Worm (Caenorhabditis elegans): ENCODE data around the gene gnrr-7.
"Not testable (repeated sequence)": the region's sequence is repeated elsewhere in the genome, so short reads cannot be mapped to it uniquely, and the experiment has no call there.

DNA sequence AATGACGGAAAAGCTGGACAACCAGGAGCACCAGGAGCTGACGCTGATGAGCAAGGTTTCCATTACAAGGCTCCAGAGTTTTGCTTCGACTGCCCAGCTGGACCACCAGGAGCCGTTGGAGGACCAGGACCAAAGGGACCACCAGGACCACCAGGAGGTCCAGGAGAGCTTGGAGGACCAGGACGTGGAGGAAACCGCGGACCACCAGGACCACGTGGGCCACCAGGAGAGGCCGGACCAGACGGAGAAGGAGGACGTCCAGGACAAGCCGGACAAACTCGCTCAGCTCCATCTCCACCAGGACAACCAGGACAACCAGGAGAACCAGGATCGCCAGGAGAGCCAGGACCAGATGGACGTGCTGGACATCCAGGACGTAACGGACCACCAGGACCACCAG lies 16.3 kb downstream of the gnrr-7 start:
- not testable (repeated sequence) for TF ChIP-seq R02D3.7, jun-1, mep-1 (tag; optimal IDR thresholded peaks at IDR 0.05)

Data from whole organism, L4 larva.